Worm (Caenorhabditis elegans) whole organism, late embryonic: ENCODE measurements around the gene aaim-1.

ENCODE experiments used
- K09A11.1 ChIP-seq: sonication (generic microtip); optimal IDR thresholded peaks from 2 replicates; lab custom pipeline; 2017; ENCODE audit warnings: antibody characterized with exemption, mild to moderate bottlenecking, missing genetic modification characterization, missing compliant biosample characterization; ENCODE audit not compliant: insufficient read depth
- ceh-48 ChIP-seq: sonication (generic microtip); optimal IDR thresholded peaks from 2 replicates; lab custom pipeline; 2016; ENCODE audit warnings: missing genetic modification characterization, inconsistent platforms, missing compliant biosample characterization
- elt-4 ChIP-seq: sonication (generic microtip); optimal IDR thresholded peaks from 2 replicates; lab custom pipeline; 2016; ENCODE audit warnings: missing genetic modification characterization, missing compliant biosample characterization
- lim-6 ChIP-seq: sonication (generic microtip); optimal IDR thresholded peaks from 2 replicates; lab custom pipeline; 2016; ENCODE audit warnings: missing genetic modification characterization, missing compliant biosample characterization
- pqm-1 ChIP-seq: sonication (generic microtip); optimal IDR thresholded peaks from 2 replicates; lab custom pipeline; 2016; ENCODE audit warnings: missing genetic modification characterization, missing compliant biosample characterization
- ttx-3 ChIP-seq: sonication (generic microtip); optimal IDR thresholded peaks from 2 replicates; lab custom pipeline; 2016; ENCODE audit warnings: missing genetic modification reagents, missing genetic modification characterization, missing compliant biosample characterization

ce11 chrX:6522634-6523070 is 39.6 kb downstream of the aaim-1 start:
- TF ChIP-seq K09A11.1 (tag; lab: Kevin White, UChicago) (no peak), elt-4 (tag; lab: Kevin White, UChicago) (no peak), ttx-3 (no peak), ceh-48 (tag; lab: Kevin White, UChicago) (no peak), lim-6 (tag; lab: Kevin White, UChicago) (no peak), pqm-1 (tag; lab: Kevin White, UChicago) (no peak)
